Fruit fly (Drosophila melanogaster) whole organism, embryonic: ENCODE data around the gene galla-2.

Source experiments
- Adf1 ChIP-seq: fragments of 200-800 bp; sonication (Bioruptor generic); IDR thresholded peaks from 2 replicates; pipeline ENCODE4 v1.3.6; 2022; ENCODE audit warnings: missing biosample characterization, missing genetic modification characterization
- CG1024 ChIP-seq: fragments of 200-800 bp; sonication (Bioruptor generic); IDR thresholded peaks from 2 replicates; pipeline ENCODE4 v1.3.6; 2022; ENCODE audit warnings: missing biosample characterization, missing genetic modification characterization
- CG11093 ChIP-seq: fragments of 200-800 bp; sonication (Bioruptor generic); IDR thresholded peaks from 3 replicates; pipeline ENCODE4 v1.3.6; 2022; ENCODE audit warnings: missing biosample characterization, missing genetic modification characterization
- CG12219 ChIP-seq: fragments of 200-800 bp; sonication (Bioruptor generic); optimal IDR thresholded peaks from 3 replicates; lab custom pipeline; 2018; ENCODE audit warnings: missing biosample characterization, mild to moderate bottlenecking, missing genetic modification characterization
- CG14014 ChIP-seq: fragments of 200-800 bp; sonication (Bioruptor generic); IDR thresholded peaks from 2 replicates; pipeline ENCODE4 v1.3.6; 2022; ENCODE audit warnings: missing biosample characterization, missing genetic modification characterization
- CG14860 ChIP-seq: fragments of 200-800 bp; sonication (Bioruptor generic); IDR thresholded peaks from 3 replicates; pipeline ENCODE4 v1.3.6; 2022; ENCODE audit warnings: missing biosample characterization, missing genetic modification characterization; ENCODE audit not compliant: partially characterized antibody
- CG15601 ChIP-seq: fragments of 200-800 bp; sonication (Bioruptor generic); optimal IDR thresholded peaks from 3 replicates; lab custom pipeline; 2019; ENCODE audit warnings: missing biosample characterization, mild to moderate bottlenecking, missing genetic modification characterization, moderate library complexity
- CG16779 ChIP-seq: fragments of 200-800 bp; sonication (Bioruptor generic); IDR thresholded peaks from 2 replicates; pipeline ENCODE4 v1.3.6; 2022; ENCODE audit warnings: missing biosample characterization, missing genetic modification characterization
- CG1832 ChIP-seq: fragments of 200-800 bp; sonication (Bioruptor generic); optimal IDR thresholded peaks from 2 replicates; lab custom pipeline; 2017; ENCODE audit warnings: missing biosample characterization, mild to moderate bottlenecking, missing genetic modification characterization, inconsistent platforms
- CG18619 ChIP-seq: fragments of 200-800 bp; sonication (Bioruptor generic); optimal IDR thresholded peaks from 3 replicates; lab custom pipeline; 2017; ENCODE audit warnings: missing biosample characterization, mild to moderate bottlenecking, missing genetic modification characterization
- CG2120 ChIP-seq: fragments of 200-800 bp; sonication (Bioruptor generic); optimal IDR thresholded peaks from 3 replicates; lab custom pipeline; 2016; ENCODE audit warnings: missing biosample characterization, missing genetic modification characterization
- CG2199 ChIP-seq: fragments of 200-800 bp; sonication (Bioruptor generic); IDR thresholded peaks from 3 replicates; pipeline ENCODE4 v1.3.6; 2022; ENCODE audit warnings: missing biosample characterization, missing genetic modification characterization
- CG4424 ChIP-seq: fragments of 200-800 bp; sonication (Bioruptor generic); optimal IDR thresholded peaks from 3 replicates; lab custom pipeline; 2016; ENCODE audit warnings: missing biosample characterization, missing genetic modification characterization
- CG6272 ChIP-seq: fragments of 200-800 bp; sonication (Bioruptor generic); IDR thresholded peaks from 2 replicates; pipeline ENCODE4 v1.3.6; 2022; ENCODE audit warnings: missing biosample characterization, missing genetic modification characterization
- CG7271 ChIP-seq: fragments of 200-800 bp; sonication (Bioruptor generic); optimal IDR thresholded peaks from 2 replicates; lab custom pipeline; 2018; ENCODE audit warnings: missing biosample characterization, mild to moderate bottlenecking, missing genetic modification characterization, moderate library complexity
- CG8281 ChIP-seq: fragments of 200-800 bp; sonication (Bioruptor generic); optimal IDR thresholded peaks from 2 replicates; lab custom pipeline; 2018; ENCODE audit warnings: missing biosample characterization, mild to moderate bottlenecking, missing genetic modification characterization, moderate library complexity
- CG8944 ChIP-seq: fragments of 200-800 bp; sonication (Bioruptor generic); optimal IDR thresholded peaks from 3 replicates; lab custom pipeline; 2016; ENCODE audit warnings: missing biosample characterization, missing genetic modification characterization
- D19A ChIP-seq: fragments of 200-800 bp; optimal IDR thresholded peaks from 3 replicates; lab custom pipeline; 2019; ENCODE audit warnings: missing biosample characterization, mild to moderate bottlenecking, missing genetic modification characterization, moderate library complexity
- Doc2 ChIP-seq: fragments of 200-800 bp; sonication (Bioruptor generic); IDR thresholded peaks from 2 replicates; pipeline ENCODE4 v1.3.6; 2022; ENCODE audit warnings: missing biosample characterization, missing genetic modification characterization
- Dp ChIP-seq: fragments of 200-800 bp; sonication (Bioruptor generic); optimal IDR thresholded peaks from 2 replicates; lab custom pipeline; 2018; ENCODE audit warnings: missing biosample characterization, mild to moderate bottlenecking, missing genetic modification characterization, moderate library complexity
- E2f1 ChIP-seq: fragments of 200-800 bp; sonication (Bioruptor generic); IDR thresholded peaks from 2 replicates; pipeline ENCODE4 v1.3.6; 2022; ENCODE audit warnings: missing biosample characterization, missing genetic modification characterization
- ERR ChIP-seq: fragments of 200-800 bp; sonication (Bioruptor generic); optimal IDR thresholded peaks from 2 replicates; lab custom pipeline; 2016; ENCODE audit warnings: missing biosample characterization, missing genetic modification characterization
- Ets97D ChIP-seq: fragments of 200-800 bp; sonication (Bioruptor generic); optimal IDR thresholded peaks from 3 replicates; lab custom pipeline; 2016; ENCODE audit warnings: missing biosample characterization, missing genetic modification characterization
- Gug ChIP-seq: fragments of 200-800 bp; sonication (Bioruptor generic); IDR thresholded peaks from 4 replicates; pipeline ENCODE4 v1.3.6; 2022; ENCODE audit warnings: missing biosample characterization, missing genetic modification characterization
- Med ChIP-seq: fragments of 200-800 bp; sonication (Bioruptor generic); peaks from one replicate; lab custom pipeline; 2016; ENCODE audit warnings: missing biosample characterization, missing genetic modification characterization, mild to moderate bottlenecking, inconsistent platforms, moderate library complexity
- Nf-YA ChIP-seq: fragments of 200-800 bp; sonication (Bioruptor generic); IDR thresholded peaks from 2 replicates; pipeline ENCODE4 v1.3.6; 2022; ENCODE audit warnings: missing biosample characterization, missing genetic modification characterization
- Opbp ChIP-seq: fragments of 200-800 bp; sonication (Bioruptor generic); IDR thresholded peaks from 3 replicates; pipeline ENCODE4 v1.3.6; 2022; ENCODE audit warnings: missing biosample characterization, missing genetic modification characterization; ENCODE audit not compliant: partially characterized antibody
- Stat92E ChIP-seq, 3 experiments: fragments of >200 bp in 2 of 3; fragments of 200-800 bp in 1 of 3; sonication (Bioruptor generic) in 1 of 3; optimal IDR thresholded peaks; 2 replicates each; lab custom pipeline; 2017 to 2019; ENCODE audit warnings: missing biosample characterization in 3 of 3, missing genetic modification characterization in 3 of 3, mild to moderate bottlenecking in 1 of 3, moderate library complexity in 1 of 3
- Xbp1 ChIP-seq: fragments of 200-800 bp; sonication (Bioruptor generic); optimal IDR thresholded peaks from 3 replicates; lab custom pipeline; 2016; ENCODE audit warnings: missing biosample characterization, mild to moderate bottlenecking, missing genetic modification characterization
- abd-A ChIP-seq: fragments of 200-800 bp; sonication (Bioruptor generic); optimal IDR thresholded peaks from 3 replicates; lab custom pipeline; 2019; ENCODE audit warnings: missing biosample characterization, mild to moderate bottlenecking, missing genetic modification characterization, moderate library complexity
- al ChIP-seq: fragments of 200-800 bp; sonication (Bioruptor generic); IDR thresholded peaks from 2 replicates; pipeline ENCODE4 v1.3.6; 2022; ENCODE audit warnings: missing biosample characterization, missing genetic modification characterization
- cad ChIP-seq: fragments of >200 bp; optimal IDR thresholded peaks from 2 replicates; lab custom pipeline; 2017; ENCODE audit warnings: missing biosample characterization, missing genetic modification characterization
- cato ChIP-seq: fragments of 200-800 bp; sonication (Bioruptor generic); optimal IDR thresholded peaks from 2 replicates; lab custom pipeline; 2016; ENCODE audit warnings: missing biosample characterization, missing genetic modification characterization, borderline replicate concordance
- caup ChIP-seq: fragments of 200-800 bp; sonication (Bioruptor generic); optimal IDR thresholded peaks from 3 replicates; lab custom pipeline; 2017; ENCODE audit warnings: missing biosample characterization, mild to moderate bottlenecking, missing genetic modification characterization, moderate library complexity; ENCODE audit not compliant: severe bottlenecking
- chm ChIP-seq: fragments of 200-800 bp; sonication (Bioruptor generic); IDR thresholded peaks from 2 replicates; pipeline ENCODE4 v1.3.6; 2022; ENCODE audit warnings: missing biosample characterization, missing genetic modification characterization
- corto ChIP-seq: fragments of 200-800 bp; sonication (Bioruptor generic); optimal IDR thresholded peaks from 2 replicates; lab custom pipeline; 2016; ENCODE audit warnings: missing biosample characterization, mild to moderate bottlenecking, missing genetic modification characterization, moderate library complexity
- da ChIP-seq: fragments of 200-800 bp; sonication (Bioruptor generic); optimal IDR thresholded peaks from 2 replicates; lab custom pipeline; 2016; ENCODE audit warnings: missing biosample characterization, missing genetic modification characterization
- gcm2 ChIP-seq: fragments of 200-800 bp; sonication (Bioruptor generic); optimal IDR thresholded peaks from 2 replicates; lab custom pipeline; 2016; ENCODE audit warnings: missing biosample characterization, missing genetic modification characterization
- hth ChIP-seq: fragments of >200 bp; optimal IDR thresholded peaks from 2 replicates; lab custom pipeline; 2017; ENCODE audit warnings: inconsistent platforms
- maf-S ChIP-seq: fragments of 200-800 bp; sonication (Bioruptor generic); optimal IDR thresholded peaks from 2 replicates; lab custom pipeline; 2016; ENCODE audit warnings: missing biosample characterization, missing genetic modification characterization
- mam ChIP-seq: fragments of 200-800 bp; sonication (Bioruptor generic); optimal IDR thresholded peaks from 3 replicates; lab custom pipeline; 2016; ENCODE audit warnings: missing biosample characterization, missing genetic modification characterization
- nau ChIP-seq: fragments of 200-800 bp; sonication (Bioruptor generic); optimal IDR thresholded peaks from 3 replicates; lab custom pipeline; 2017; ENCODE audit warnings: missing biosample characterization, mild to moderate bottlenecking, missing genetic modification characterization, missing genetic modification reagents
- oc ChIP-seq: fragments of 200-800 bp; sonication (Bioruptor generic); optimal IDR thresholded peaks from 2 replicates; lab custom pipeline; 2018; ENCODE audit warnings: missing biosample characterization, mild to moderate bottlenecking, missing genetic modification characterization, moderate library complexity
- sc ChIP-seq, 3 experiments: fragments of >200 bp in 2 of 3; fragments of 200-800 bp in 1 of 3; sonication (Bioruptor generic) in 1 of 3; optimal IDR thresholded peaks; 2 replicates in 2 of 3; 3 replicates in 1 of 3; lab custom pipeline; 2017; ENCODE audit warnings: mild to moderate bottlenecking in 1 of 3, missing biosample characterization in 1 of 3, missing genetic modification characterization in 1 of 3, missing genetic modification reagents in 1 of 3
- scrt ChIP-seq: fragments of 200-800 bp; sonication (Bioruptor generic); optimal IDR thresholded peaks from 2 replicates; lab custom pipeline; 2018; ENCODE audit warnings: missing biosample characterization, mild to moderate bottlenecking, missing genetic modification characterization, moderate library complexity
- slp2 ChIP-seq: fragments of 200-800 bp; sonication (Bioruptor generic); optimal IDR thresholded peaks from 2 replicates; lab custom pipeline; 2016; ENCODE audit warnings: missing biosample characterization, missing genetic modification characterization
- trh ChIP-seq: fragments of 200-800 bp; sonication (Bioruptor generic); optimal IDR thresholded peaks from 2 replicates; lab custom pipeline; 2016; ENCODE audit warnings: missing biosample characterization, missing genetic modification characterization
- zen2 ChIP-seq: fragments of 200-800 bp; sonication (Bioruptor generic); IDR thresholded peaks from 3 replicates; pipeline ENCODE4 v1.3.6; 2022; ENCODE audit warnings: missing biosample characterization, missing genetic modification characterization; ENCODE audit not compliant: partially characterized antibody

galla-2 gene

dm6 chr3L:10844548-10845530, 37.9 kb upstream of the galla-2 start (continued):
- TF ChIP-seq al (GFP tag; lab: Robert Waterston, UW) (no peak), abd-A (tag; lab: Kevin White, UChicago) (peak; percentile 19), CG2120 (no peak), Stat92E (GFP tag; optimal IDR thresholded peaks at IDR 0.05; lab: Kevin White, UChicago) (no peak), Nf-YA (GFP tag; lab: Robert Waterston, UW) (no peak), gcm2 (GFP tag; lab: Kevin White, UChicago) (no peak), slp2 (GFP tag; lab: Kevin White, UChicago) (no peak), E2f1 (no peak), CG7271 (no peak), scrt (GFP tag; lab: Kevin White, UChicago) (no peak), CG1024 (GFP tag; lab: Robert Waterston, UW) (no peak), CG4424 (GFP tag; lab: Kevin White, UChicago) (peak; percentile 58), Doc2 (no peak), cato (GFP tag; lab: Kevin White, UChicago) (no peak), Ets97D (GFP tag; lab: Kevin White, UChicago) (no peak), corto (GFP tag; lab: Kevin White, UChicago) (no peak), Opbp (no peak), D19A (tag; lab: Kevin White, UChicago) (peak; percentile 50), da (no peak), trh (GFP tag; lab: Kevin White, UChicago) (no peak), caup (GFP tag; lab: Kevin White, UChicago) (no peak), CG11093 (GFP tag; lab: Robert Waterston, UW) (no peak), Gug (GFP tag; lab: Robert Waterston, UW) (no peak), chm (GFP tag; lab: Robert Waterston, UW) (peak; percentile 59), cad (no peak), CG2199 (peak; percentile 80; the same call in 1 of the 3 replicates), CG18619 (GFP tag; lab: Kevin White, UChicago) (peak; percentile 30), Med (peak; percentile 72), CG14860 (GFP tag; lab: Robert Waterston, UW) (no peak), mam (no peak), Adf1 (GFP tag; lab: Robert Waterston, UW) (no peak), Dp (GFP tag; lab: Kevin White, UChicago) (no peak), CG15601 (tag; lab: Kevin White, UChicago) (peak; percentile 48), CG8944 (GFP tag; lab: Kevin White, UChicago) (peak; percentile 3), oc (tag; lab: Kevin White, UChicago) (peak; percentile 17), zen2 (GFP tag; lab: Robert Waterston, UW) (no peak), maf-S (GFP tag; lab: Kevin White, UChicago) (peak; percentile 9), CG12219 (peak; percentile 13), CG16779 (GFP tag; lab: Robert Waterston, UW) (no peak), CG14014 (no peak), CG8281 (tag; lab: Kevin White, UChicago) (no peak), nau (GFP tag; lab: Kevin White, UChicago) (peak; percentile 28), CG1832 (GFP tag; lab: Kevin White, UChicago) (no peak), ERR (GFP tag; lab: Kevin White, UChicago) (no peak), sc (optimal IDR thresholded peaks at IDR 0.05; lab: Kevin White, UChicago) (no peak), sc (GFP tag; optimal IDR thresholded peaks at IDR 0.05; lab: Kevin White, UChicago) (peak; percentile 39), hth (lab: Kevin White, UChicago) (no peak), CG6272 (GFP tag; lab: Robert Waterston, UW) (no peak), Xbp1 (GFP tag; lab: Kevin White, UChicago) (peak; percentile 26)
